Worm (Caenorhabditis elegans): Measurements from ENCODE around the gene Y17D7C.1.

Gene Y17D7C.1

DNA sequence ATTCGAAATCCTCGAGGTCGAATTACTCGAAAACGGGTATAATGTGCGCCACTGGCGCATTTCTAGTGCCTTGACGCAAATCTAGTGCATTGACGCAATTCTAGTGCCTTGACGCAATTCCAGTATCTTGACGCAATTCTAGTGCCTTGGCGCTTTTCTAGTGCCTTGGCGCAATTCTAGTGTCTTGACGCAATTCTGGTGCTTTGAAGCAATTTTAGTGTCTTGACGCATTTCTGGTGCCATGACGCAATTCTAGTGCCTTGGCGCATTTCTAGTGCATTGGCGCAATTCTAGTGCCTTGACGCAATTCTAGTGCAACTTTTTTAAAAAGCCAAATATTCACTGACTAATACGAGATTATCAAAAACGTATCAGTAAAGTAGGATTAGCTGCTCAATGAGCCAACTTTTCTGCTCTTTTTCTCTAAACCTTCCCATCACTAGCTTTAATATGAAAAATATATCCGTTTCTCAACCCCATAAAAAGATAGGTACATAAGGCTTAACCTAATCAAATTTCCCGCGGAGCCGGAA, 21.8 kb upstream of the Y17D7C.1 start, which contains the start of gene Y69H2.17:
Gene Y69H2.17, plus strand, starts transcription at position 483 of the 533 bp plus-strand sequence.
- TF ChIP-seq klf-2 (GFP tag; conservative IDR thresholded peaks at IDR 0.05) (no peak), ztf-23 (GFP tag; IDR thresholded peaks at IDR 0.05) (no peak), T22C8.4 (GFP tag; IDR thresholded peaks at IDR 0.05) (no peak), ztf-29 (GFP tag; IDR thresholded peaks at IDR 0.05) (no peak), tab-1 (GFP tag; IDR thresholded peaks at IDR 0.05) (no peak), med-1 (GFP tag; optimal IDR thresholded peaks at IDR 0.05; ENCODE audit: insufficient read depth) (no peak), ref-1 (GFP tag; conservative IDR thresholded peaks at IDR 0.05) (no peak), flt-1 (GFP tag; IDR thresholded peaks at IDR 0.05) (no peak), cog-1 (tag; optimal IDR thresholded peaks at IDR 0.05) (no peak)

DNA sequence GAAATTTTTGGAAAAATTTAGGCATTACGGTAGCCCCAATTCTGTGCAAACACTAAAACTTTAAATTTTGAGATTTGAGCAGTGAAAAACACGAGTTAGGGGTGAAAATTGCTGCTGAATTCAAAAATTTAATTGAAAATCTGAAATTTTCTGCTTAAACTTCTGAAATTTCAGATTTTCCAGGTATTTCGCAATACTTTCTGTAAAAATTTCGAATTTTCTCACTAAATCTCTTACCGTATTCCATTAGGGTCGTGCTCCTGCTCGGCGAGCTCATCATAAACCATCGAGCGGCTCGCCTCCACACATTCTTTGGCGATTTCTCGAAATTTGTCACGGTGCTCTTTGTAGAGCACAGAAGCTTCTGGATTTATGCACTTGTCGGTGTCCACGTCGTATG, 19.0 kb upstream of the Y17D7C.1 start:
- TF ChIP-seq ztf-23 (GFP tag; IDR thresholded peaks at IDR 0.05) (no peak), tab-1 (GFP tag; IDR thresholded peaks at IDR 0.05) (no peak), cog-1 (tag; optimal IDR thresholded peaks at IDR 0.05) (no peak), flt-1 (GFP tag; IDR thresholded peaks at IDR 0.05) (no peak), T22C8.4 (GFP tag; IDR thresholded peaks at IDR 0.05) (no peak), klf-2 (GFP tag; conservative IDR thresholded peaks at IDR 0.05) (no peak), ztf-29 (GFP tag; IDR thresholded peaks at IDR 0.05) (no peak), ref-1 (GFP tag; conservative IDR thresholded peaks at IDR 0.05) (no peak)

DNA sequence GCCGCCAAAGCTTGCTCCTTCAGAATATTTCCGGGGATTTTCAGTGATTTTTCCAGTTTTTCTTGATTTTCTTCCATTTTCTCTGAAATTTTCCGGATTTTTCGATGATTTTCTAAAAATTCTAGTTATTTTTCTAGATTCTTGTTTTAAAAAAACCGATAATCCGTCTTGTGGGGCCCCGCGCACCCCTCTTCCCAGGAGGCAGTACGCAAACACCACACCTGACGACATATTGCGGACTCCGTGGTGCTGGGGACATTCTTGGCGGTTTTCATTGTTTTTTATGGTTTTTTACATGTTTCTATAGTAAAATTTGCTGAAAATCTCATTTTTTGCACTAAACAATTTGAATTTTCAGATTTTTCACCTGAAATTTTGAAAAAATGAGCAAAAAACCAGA, 16.7 kb upstream of the Y17D7C.1 start, which contains the start of the genes ubc-19 and Y69H2.7:
Gene ubc-19, minus strand, starts transcription at position 82 of the 400 bp plus-strand sequence.
Gene Y69H2.7, plus strand, starts transcription at position 309 of the 400 bp plus-strand sequence.
- no peak for TF ChIP-seq ref-1 (GFP tag; conservative IDR thresholded peaks at IDR 0.05)
- TF ChIP-seq tab-1 (GFP tag; IDR thresholded peaks at IDR 0.05), result no peak
- no peak for TF ChIP-seq ztf-29 (GFP tag; IDR thresholded peaks at IDR 0.05)
- no peak for TF ChIP-seq ztf-23 (GFP tag; IDR thresholded peaks at IDR 0.05)
- TF ChIP-seq med-1 (GFP tag; optimal IDR thresholded peaks at IDR 0.05; ENCODE audit: insufficient read depth), result no peak
- TF ChIP-seq flt-1 (GFP tag; IDR thresholded peaks at IDR 0.05), result no peak
- no peak for TF ChIP-seq klf-2 (GFP tag; conservative IDR thresholded peaks at IDR 0.05)
- no peak for TF ChIP-seq cog-1 (tag; optimal IDR thresholded peaks at IDR 0.05)
- TF ChIP-seq T22C8.4 (GFP tag; IDR thresholded peaks at IDR 0.05), result no peak

DNA sequence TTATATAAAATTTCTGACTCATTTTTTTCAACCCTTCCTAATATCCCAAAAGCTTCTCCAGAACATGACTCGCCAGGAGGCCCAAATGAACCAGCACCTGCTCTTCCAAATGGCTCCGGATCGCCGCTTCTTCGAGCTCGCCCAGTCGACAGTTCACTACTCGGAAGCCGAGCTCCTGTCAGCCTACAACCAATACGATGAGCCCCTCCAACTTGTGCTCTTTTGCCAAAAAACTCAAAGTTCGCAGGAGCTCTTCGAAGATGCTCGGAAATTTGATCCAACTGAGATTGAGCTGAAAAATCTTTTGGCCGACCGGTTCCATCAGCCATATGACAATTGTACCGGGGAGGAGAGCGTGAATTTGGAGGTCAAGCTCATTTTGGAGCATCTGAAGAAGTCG, 10.9 kb upstream of the Y17D7C.1 start:
- TF ChIP-seq flt-1 (GFP tag; IDR thresholded peaks at IDR 0.05), result no peak
- no peak for TF ChIP-seq T22C8.4 (GFP tag; IDR thresholded peaks at IDR 0.05)
- TF ChIP-seq ztf-29 (GFP tag; IDR thresholded peaks at IDR 0.05), result no peak
- TF ChIP-seq med-1 (GFP tag; optimal IDR thresholded peaks at IDR 0.05; ENCODE audit: insufficient read depth), result no peak
- TF ChIP-seq ztf-23 (GFP tag; IDR thresholded peaks at IDR 0.05), result no peak
- TF ChIP-seq tab-1 (GFP tag; IDR thresholded peaks at IDR 0.05), result no peak

DNA sequence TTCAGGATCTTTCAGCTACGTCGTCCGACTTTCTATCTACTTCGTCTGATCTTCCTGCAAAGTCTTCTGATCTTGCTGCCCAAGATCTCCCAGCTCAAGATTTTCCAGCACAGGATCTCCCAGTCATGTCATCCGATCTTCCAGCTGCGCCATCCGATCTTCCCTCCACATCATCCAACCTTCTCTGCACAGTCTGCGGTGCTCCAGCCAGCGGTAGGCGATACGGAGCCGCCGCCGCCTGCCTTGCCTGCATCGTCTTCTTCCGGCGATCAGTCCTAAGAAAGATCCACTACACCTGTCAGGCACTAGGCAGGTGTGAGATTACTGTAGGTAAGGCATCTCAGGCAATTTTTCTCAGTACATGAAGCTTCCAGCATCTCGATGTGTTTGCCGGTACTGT, 7.0 kb upstream of the Y17D7C.1 start, which contains the start of gene nhr-241:
Gene nhr-241, plus strand, starts transcription at position 126 of the 400 bp plus-strand sequence.
- TF ChIP-seq tab-1 (GFP tag; IDR thresholded peaks at IDR 0.05) (no peak), ztf-29 (GFP tag; IDR thresholded peaks at IDR 0.05) (no peak), T22C8.4 (GFP tag; IDR thresholded peaks at IDR 0.05) (no peak), cog-1 (tag; optimal IDR thresholded peaks at IDR 0.05) (no peak), ref-1 (GFP tag; conservative IDR thresholded peaks at IDR 0.05) (no peak), klf-2 (GFP tag; conservative IDR thresholded peaks at IDR 0.05) (no peak), med-1 (GFP tag; optimal IDR thresholded peaks at IDR 0.05; ENCODE audit: insufficient read depth) (no peak), flt-1 (GFP tag; IDR thresholded peaks at IDR 0.05) (no peak), ztf-23 (GFP tag; IDR thresholded peaks at IDR 0.05) (no peak)

DNA sequence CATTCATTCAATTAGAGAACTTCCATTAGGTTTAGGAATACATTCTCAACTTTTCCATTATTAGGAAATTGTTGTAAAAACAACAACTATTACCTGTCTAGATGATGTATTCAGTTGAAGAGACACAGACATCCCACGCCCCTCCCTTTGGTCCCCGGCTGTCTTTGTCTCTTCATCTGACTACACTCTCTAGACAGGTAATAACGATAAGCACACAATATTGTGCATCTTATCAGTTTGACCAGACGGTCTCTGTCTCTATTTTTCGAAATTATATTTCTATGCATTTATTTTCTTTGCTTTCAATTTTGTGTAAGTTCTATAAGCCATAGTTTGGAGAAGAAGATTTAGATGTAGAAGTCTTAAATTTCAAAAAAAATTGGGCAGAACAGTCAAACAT, 5.1 kb upstream of the Y17D7C.1 start, which contains the start of gene Y69H2.9:
Gene Y69H2.9, plus strand, starts transcription at position 233 of the 400 bp plus-strand sequence.
- TF ChIP-seq cog-1 (tag; optimal IDR thresholded peaks at IDR 0.05) (no peak), flt-1 (GFP tag; IDR thresholded peaks at IDR 0.05) (no peak), ztf-29 (GFP tag; IDR thresholded peaks at IDR 0.05) (no peak), ref-1 (GFP tag; conservative IDR thresholded peaks at IDR 0.05) (no peak), med-1 (GFP tag; optimal IDR thresholded peaks at IDR 0.05; ENCODE audit: insufficient read depth) (no peak), T22C8.4 (GFP tag; IDR thresholded peaks at IDR 0.05) (no peak), ztf-23 (GFP tag; IDR thresholded peaks at IDR 0.05) (no peak), tab-1 (GFP tag; IDR thresholded peaks at IDR 0.05) (no peak), klf-2 (GFP tag; conservative IDR thresholded peaks at IDR 0.05) (no peak)

DNA sequence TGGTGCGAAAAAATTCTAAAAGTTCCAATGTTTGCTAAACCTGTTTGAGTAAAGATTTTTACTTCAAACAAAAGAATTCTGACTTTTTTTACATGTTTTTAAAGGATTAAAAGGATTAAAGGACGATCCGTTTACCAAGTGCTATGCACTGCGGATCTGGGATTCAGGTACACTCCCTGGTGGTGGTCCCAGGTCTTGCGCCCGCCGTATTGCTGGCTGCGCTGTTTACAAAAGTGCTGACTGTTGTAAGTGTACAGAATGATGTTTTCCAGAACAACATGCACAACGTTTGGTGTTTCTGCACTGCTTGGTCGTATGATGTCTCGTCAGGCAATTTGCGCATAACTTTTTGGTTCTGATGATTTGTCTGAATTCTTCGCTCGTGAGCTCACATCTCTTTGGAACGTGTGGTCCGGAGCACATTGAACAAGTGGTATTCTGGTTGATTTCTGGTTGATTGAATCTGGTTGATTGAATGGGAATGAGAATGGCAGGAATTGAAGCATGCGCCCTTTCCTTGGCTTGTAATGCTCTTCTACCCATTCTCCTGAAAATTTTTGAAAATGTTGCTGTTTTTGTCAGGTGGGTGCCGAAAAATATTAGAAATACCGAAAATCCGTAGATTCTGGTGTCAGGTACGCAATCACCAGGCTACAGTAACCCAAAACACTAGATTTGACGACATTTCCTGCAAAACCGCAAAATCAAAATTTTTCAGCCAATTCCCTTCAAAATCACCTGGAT, 879 bp upstream of the Y17D7C.1 start:
- no peak for TF ChIP-seq ztf-29 (GFP tag; IDR thresholded peaks at IDR 0.05)
- no peak for TF ChIP-seq klf-2 (GFP tag; conservative IDR thresholded peaks at IDR 0.05)
- no peak for TF ChIP-seq cog-1 (tag; optimal IDR thresholded peaks at IDR 0.05)
- peak; percentile 49; the same call in 1 of the 2 replicates for TF ChIP-seq T22C8.4 (GFP tag; IDR thresholded peaks at IDR 0.05)
- peak; percentile 57; the same call in 1 of the 2 replicates for TF ChIP-seq tab-1 (GFP tag; IDR thresholded peaks at IDR 0.05)
- no peak; the same call in none of the 2 replicates for TF ChIP-seq ref-1 (GFP tag; conservative IDR thresholded peaks at IDR 0.05)

DNA sequence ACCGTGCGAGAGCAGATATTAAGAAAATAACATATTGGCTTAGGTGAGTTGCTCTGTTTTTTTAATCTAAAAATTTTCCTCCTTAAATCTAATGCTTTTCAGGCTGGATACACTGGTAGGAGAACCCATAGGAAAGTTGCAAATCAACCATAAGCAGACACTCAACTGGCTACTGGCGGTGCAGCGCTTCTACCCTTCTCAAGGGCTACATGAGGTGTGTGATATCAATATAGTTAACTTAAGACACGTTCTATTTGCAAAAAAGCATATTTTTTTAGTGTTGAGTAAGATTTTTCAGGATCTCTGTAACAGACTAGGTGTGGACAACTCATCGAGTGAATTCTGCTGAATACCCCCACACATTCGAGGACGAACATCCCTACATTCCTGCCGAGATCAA, 1.6 kb downstream of the Y17D7C.1 start:
- TF ChIP-seq tab-1 (GFP tag; IDR thresholded peaks at IDR 0.05) (no peak), cog-1 (tag; optimal IDR thresholded peaks at IDR 0.05) (no peak), ztf-23 (GFP tag; IDR thresholded peaks at IDR 0.05) (no peak), flt-1 (GFP tag; IDR thresholded peaks at IDR 0.05) (no peak), T22C8.4 (GFP tag; IDR thresholded peaks at IDR 0.05) (no peak), klf-2 (GFP tag; conservative IDR thresholded peaks at IDR 0.05) (no peak), med-1 (GFP tag; optimal IDR thresholded peaks at IDR 0.05; ENCODE audit: insufficient read depth) (no peak), ztf-29 (GFP tag; IDR thresholded peaks at IDR 0.05) (no peak), ref-1 (GFP tag; conservative IDR thresholded peaks at IDR 0.05) (no peak)

DNA sequence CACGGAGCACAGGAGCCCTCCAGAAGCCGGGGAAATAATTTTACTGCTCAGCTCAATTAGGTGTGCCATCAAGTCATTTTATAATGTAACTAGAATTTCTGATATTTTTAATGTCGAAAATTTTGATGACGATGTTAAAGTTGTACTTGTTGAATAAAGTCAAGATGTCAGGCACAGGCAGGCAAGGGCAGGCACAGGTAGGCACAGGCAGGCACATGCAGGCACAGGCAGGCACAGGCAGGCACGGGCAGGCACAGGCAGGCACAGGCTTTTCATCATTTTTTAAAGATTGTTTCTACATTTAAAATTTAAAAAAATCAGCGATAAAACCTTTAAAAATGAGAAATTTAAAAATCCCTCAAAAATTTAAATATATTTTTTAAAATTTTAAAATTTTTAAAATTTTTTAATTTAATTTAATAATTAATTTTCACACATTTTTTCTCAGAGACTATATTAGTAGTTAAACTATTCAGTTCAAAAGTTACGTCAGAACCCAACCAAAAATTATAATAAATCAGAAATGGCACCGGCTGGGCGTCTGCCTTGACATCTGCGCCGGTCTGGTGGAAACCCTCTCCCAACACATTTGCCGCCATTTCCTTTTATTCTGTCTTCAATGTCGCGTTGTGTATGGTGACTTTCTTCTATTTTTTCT, 3.0 kb downstream of the Y17D7C.1 start, which contains the start of gene Y17D7C.6:
Gene Y17D7C.6, plus strand, starts transcription at position 608 of the 658 bp plus-strand sequence.
- TF ChIP-seq T22C8.4 (GFP tag; IDR thresholded peaks at IDR 0.05) (no peak; the same call in 1 of the 2 replicates), flt-1 (GFP tag; IDR thresholded peaks at IDR 0.05) (no peak), klf-2 (GFP tag; conservative IDR thresholded peaks at IDR 0.05) (no peak), cog-1 (tag; optimal IDR thresholded peaks at IDR 0.05) (no peak), med-1 (GFP tag; optimal IDR thresholded peaks at IDR 0.05; ENCODE audit: insufficient read depth) (no peak), ref-1 (GFP tag; conservative IDR thresholded peaks at IDR 0.05) (no peak), ztf-29 (GFP tag; IDR thresholded peaks at IDR 0.05) (no peak), ztf-23 (GFP tag; IDR thresholded peaks at IDR 0.05) (no peak), tab-1 (GFP tag; IDR thresholded peaks at IDR 0.05) (no peak)
